Worm (Caenorhabditis elegans) whole organism, L4/young adult: ENCODE measurements around the gene F01F1.3.

Experiments used
- W03F9.2 ChIP-seq: fragments of 150-350 bp; optimal IDR thresholded peaks from 2 replicates; lab custom pipeline; 2014; ENCODE audit warnings: missing biosample characterization, missing genetic modification characterization
- dao-5 ChIP-seq: sonication (generic microtip); optimal IDR thresholded peaks from 2 replicates; lab custom pipeline; 2016; ENCODE audit warnings: missing genotype, missing genetic modification characterization, moderate library complexity, missing compliant biosample characterization
- him-1 ChIP-seq: sonication (generic microtip); optimal IDR thresholded peaks from 2 replicates; lab custom pipeline; 2016; ENCODE audit warnings: missing genotype, missing genetic modification reagents, missing genetic modification characterization, missing compliant biosample characterization

Gene F01F1.3

ce11 chrIII:5882284-5882683, 10.5 kb downstream of the F01F1.3 start:
- TF ChIP-seq W03F9.2 (tag; lab: Kevin White, UChicago) (no peak), dao-5 (tag; lab: Kevin White, UChicago) (no peak), him-1 (tag; lab: Kevin White, UChicago) (no peak)

- TF ChIP-seq W03F9.2 (tag; lab: Kevin White, UChicago) (no peak), dao-5 (tag; lab: Kevin White, UChicago) (no peak), him-1 (tag; lab: Kevin White, UChicago) (no peak)
Observed at ce11 chrIII:5882823-5883222, 11.1 kb downstream of the F01F1.3 start, which contains the start of gene F01F1.14. TSS of gene F01F1.14 (minus strand) at chrIII:5882923.

- TF ChIP-seq W03F9.2 (tag; lab: Kevin White, UChicago) = no peak
- no peak for TF ChIP-seq dao-5 (tag; lab: Kevin White, UChicago)
- no peak for TF ChIP-seq him-1 (tag; lab: Kevin White, UChicago)
Observed at ce11 chrIII:5883517-5883916, 11.8 kb downstream of the F01F1.3 start.

ce11 chrIII:5884007-5884406, 12.3 kb downstream of the F01F1.3 start, which contains the start of gene C28H8.5:
TSS of gene C28H8.5 (plus strand) at chrIII:5884307.
- TF ChIP-seq dao-5 (tag; lab: Kevin White, UChicago) = no peak
- no peak for TF ChIP-seq him-1 (tag; lab: Kevin White, UChicago)
- no peak for TF ChIP-seq W03F9.2 (tag; lab: Kevin White, UChicago)

- TF ChIP-seq him-1 (tag; lab: Kevin White, UChicago) (no peak), W03F9.2 (tag; lab: Kevin White, UChicago) (no peak), dao-5 (tag; lab: Kevin White, UChicago) (no peak)
Observed at ce11 chrIII:5884459-5884858, 12.7 kb downstream of the F01F1.3 start.

- TF ChIP-seq W03F9.2 (tag; lab: Kevin White, UChicago) = no peak
Observed at ce11 chrIII:5886893-5887292, 15.2 kb downstream of the F01F1.3 start, which contains the start of gene C28H8.7. TSS of gene C28H8.7 (minus strand) at chrIII:5886993.

ce11 chrIII:5888675-5889074, 16.9 kb downstream of the F01F1.3 start, which contains the start of gene C28H8.8:
TSS of gene C28H8.8 (minus strand) at chrIII:5888775.
- TF ChIP-seq dao-5 (tag; lab: Kevin White, UChicago) = no peak
- no peak for TF ChIP-seq W03F9.2 (tag; lab: Kevin White, UChicago)
- TF ChIP-seq him-1 (tag; lab: Kevin White, UChicago) = no peak

- TF ChIP-seq him-1 (tag; lab: Kevin White, UChicago) = no peak
- no peak for TF ChIP-seq W03F9.2 (tag; lab: Kevin White, UChicago)
- TF ChIP-seq dao-5 (tag; lab: Kevin White, UChicago) = no peak
Observed at ce11 chrIII:5892909-5893308, 21.2 kb downstream of the F01F1.3 start.

- TF ChIP-seq him-1 (tag; lab: Kevin White, UChicago) (no peak), dao-5 (tag; lab: Kevin White, UChicago) (no peak), W03F9.2 (tag; lab: Kevin White, UChicago) (no peak)
Observed at ce11 chrIII:5895913-5896312, 24.2 kb downstream of the F01F1.3 start, which contains the start of gene pxl-1. TSS of gene pxl-1 (minus strand) at chrIII:5896013.

ce11 chrIII:5897468-5897867, 25.7 kb downstream of the F01F1.3 start:
- no peak for TF ChIP-seq him-1 (tag; lab: Kevin White, UChicago)
- no peak for TF ChIP-seq W03F9.2 (tag; lab: Kevin White, UChicago)
- TF ChIP-seq dao-5 (tag; lab: Kevin White, UChicago) = no peak

ce11 chrIII:5898631-5899030, 26.9 kb downstream of the F01F1.3 start:
- TF ChIP-seq W03F9.2 (tag; lab: Kevin White, UChicago) (no peak), dao-5 (tag; lab: Kevin White, UChicago) (no peak)

- no peak for TF ChIP-seq him-1 (tag; lab: Kevin White, UChicago)
- TF ChIP-seq dao-5 (tag; lab: Kevin White, UChicago) = no peak
- no peak for TF ChIP-seq W03F9.2 (tag; lab: Kevin White, UChicago)
Observed at ce11 chrIII:5900709-5901108, 29.0 kb downstream of the F01F1.3 start.

- TF ChIP-seq W03F9.2 (tag; lab: Kevin White, UChicago) (no peak), dao-5 (tag; lab: Kevin White, UChicago) (no peak), him-1 (tag; lab: Kevin White, UChicago) (no peak)
Observed at ce11 chrIII:5902558-5902957, 30.8 kb downstream of the F01F1.3 start.

ce11 chrIII:5906059-5906458, 34.3 kb downstream of the F01F1.3 start, which contains the start of gene dpff-1:
TSS of gene dpff-1 (minus strand) at chrIII:5906346.
- no peak for TF ChIP-seq dao-5 (tag; lab: Kevin White, UChicago)
